Fruit fly (Drosophila melanogaster): ENCODE data around the gene CG42710.

Gene CG42710

DNA sequence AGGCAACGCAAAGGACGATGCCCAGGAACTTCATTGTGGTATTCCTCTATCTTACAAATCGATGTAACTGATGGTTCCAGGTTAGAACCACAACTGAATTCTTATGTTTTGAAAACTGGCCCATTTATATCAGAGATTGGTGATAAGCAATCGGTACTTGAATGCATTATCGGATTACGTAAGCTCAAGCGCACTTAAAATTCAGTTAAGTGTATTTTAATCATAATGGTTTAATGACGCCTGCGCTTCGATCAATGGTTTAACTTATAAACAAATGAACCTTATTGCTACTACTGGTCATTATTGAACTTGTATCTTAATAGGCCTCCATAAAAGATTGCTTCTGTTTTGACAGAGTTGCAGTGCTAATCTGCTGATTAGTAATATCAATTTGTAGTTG is 6.1 kb downstream of the CG42710 start, which contains the start of gene LManV:
TSS of gene LManV (minus strand) at position 101 of the 400 bp plus-strand sequence.
- TF ChIP-seq insv (optimal IDR thresholded peaks at IDR 0.05) = no peak
- no peak for TF ChIP-seq h (optimal IDR thresholded peaks at IDR 0.05)
- no peak for TF ChIP-seq psq (optimal IDR thresholded peaks at IDR 0.05)
- no peak for TF ChIP-seq Sin3A (optimal IDR thresholded peaks at IDR 0.05)
- no peak for TF ChIP-seq Myc (optimal IDR thresholded peaks at IDR 0.05)
- TF ChIP-seq ttk (optimal IDR thresholded peaks at IDR 0.05) = no peak

DNA sequence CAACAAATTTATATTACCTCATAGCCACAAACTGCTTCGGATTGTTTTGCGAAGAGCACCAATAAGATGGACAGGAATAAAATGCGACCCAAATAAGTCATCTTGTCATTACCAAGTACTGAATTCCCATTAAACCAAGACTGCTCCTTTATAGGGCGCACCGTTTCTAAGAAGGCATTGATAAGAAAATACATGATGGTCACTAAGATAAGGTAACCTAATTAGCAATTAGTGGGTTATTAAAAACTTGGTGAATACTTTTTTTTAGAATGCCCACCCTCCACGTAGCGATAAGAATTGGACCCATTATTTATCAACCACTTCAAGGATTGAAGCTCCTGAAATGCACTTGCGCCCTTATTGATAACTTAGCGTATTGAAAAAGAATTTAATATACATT is 10.1 kb downstream of the CG42710 start, which contains the start of gene LManIV:
TSS of gene LManIV (minus strand) at position 101 of the 400 bp plus-strand sequence.
- TF ChIP-seq h (optimal IDR thresholded peaks at IDR 0.05) (no peak), insv (optimal IDR thresholded peaks at IDR 0.05) (no peak), Sin3A (optimal IDR thresholded peaks at IDR 0.05) (no peak), Myc (optimal IDR thresholded peaks at IDR 0.05) (no peak)

- TF ChIP-seq Sin3A (optimal IDR thresholded peaks at IDR 0.05) = no peak
- TF ChIP-seq ttk (optimal IDR thresholded peaks at IDR 0.05) = no peak
- TF ChIP-seq insv (optimal IDR thresholded peaks at IDR 0.05) = no peak
- TF ChIP-seq h (optimal IDR thresholded peaks at IDR 0.05) = no peak
- no peak for TF ChIP-seq Myc (optimal IDR thresholded peaks at IDR 0.05)
- no peak for TF ChIP-seq psq (optimal IDR thresholded peaks at IDR 0.05)
These were observed 13.6 kb downstream of the CG42710 start, which contains the start of gene LManIII for dm6 chr2L:8768660-8769138. Gene LManIII, minus strand, starts transcription at chr2L:8768710.

- TF ChIP-seq h (optimal IDR thresholded peaks at IDR 0.05) (no peak), insv (optimal IDR thresholded peaks at IDR 0.05) (no peak), Sin3A (optimal IDR thresholded peaks at IDR 0.05) (no peak), psq (optimal IDR thresholded peaks at IDR 0.05) (no peak), Myc (optimal IDR thresholded peaks at IDR 0.05) (no peak), ttk (optimal IDR thresholded peaks at IDR 0.05) (no peak)
These were observed 19.5 kb downstream of the CG42710 start for dm6 chr2L:8762833-8763232.

DNA sequence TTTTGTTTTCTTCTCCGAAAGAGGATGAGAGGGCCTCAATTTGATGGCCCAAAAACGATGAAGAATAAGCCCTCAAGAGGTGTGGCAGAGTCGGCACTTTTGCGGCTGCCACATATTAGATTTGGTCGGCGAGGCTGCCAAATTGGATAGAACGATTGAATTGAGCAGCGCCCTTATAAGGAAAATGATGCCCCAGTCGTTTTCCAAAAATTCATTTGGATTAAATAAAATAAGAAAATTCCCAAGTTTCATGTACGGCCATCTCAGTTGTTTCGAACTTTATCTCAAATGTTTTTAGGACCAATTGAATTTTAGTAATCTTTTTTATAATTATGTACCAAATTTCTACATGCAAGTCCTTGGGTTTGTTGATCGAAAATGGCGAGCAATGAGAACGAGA is 30.3 kb downstream of the CG42710 start, which contains the start of the genes CG45307 and CG12438:
TSS of gene CG45307 (minus strand) at position 101 of the 400 bp plus-strand sequence.
TSS of gene CG12438 (plus strand) at position 264 of the 400 bp plus-strand sequence.
- TF ChIP-seq insv (optimal IDR thresholded peaks at IDR 0.05) (no peak), Myc (optimal IDR thresholded peaks at IDR 0.05) (no peak), Sin3A (optimal IDR thresholded peaks at IDR 0.05) (no peak), h (optimal IDR thresholded peaks at IDR 0.05) (no peak), psq (optimal IDR thresholded peaks at IDR 0.05) (no peak), ttk (optimal IDR thresholded peaks at IDR 0.05) (no peak)

dm6 chr2L:8747480-8747879 is 34.8 kb downstream of the CG42710 start:
- TF ChIP-seq ttk (optimal IDR thresholded peaks at IDR 0.05) (no peak), h (optimal IDR thresholded peaks at IDR 0.05) (no peak), insv (optimal IDR thresholded peaks at IDR 0.05) (no peak), Sin3A (optimal IDR thresholded peaks at IDR 0.05) (no peak), Myc (optimal IDR thresholded peaks at IDR 0.05) (no peak), psq (optimal IDR thresholded peaks at IDR 0.05) (no peak)

dm6 chr2L:8746350-8746759 is 35.9 kb downstream of the CG42710 start:
- TF ChIP-seq psq (optimal IDR thresholded peaks at IDR 0.05) (no peak), insv (optimal IDR thresholded peaks at IDR 0.05) (no peak), Sin3A (optimal IDR thresholded peaks at IDR 0.05) (no peak), Myc (optimal IDR thresholded peaks at IDR 0.05) (no peak), h (optimal IDR thresholded peaks at IDR 0.05) (no peak), ttk (optimal IDR thresholded peaks at IDR 0.05) (no peak)

dm6 chr2L:8743082-8743481 is 39.2 kb downstream of the CG42710 start:
- TF ChIP-seq Sin3A (optimal IDR thresholded peaks at IDR 0.05) = no peak
- no peak for TF ChIP-seq psq (optimal IDR thresholded peaks at IDR 0.05)
- TF ChIP-seq Myc (optimal IDR thresholded peaks at IDR 0.05) = no peak

- TF ChIP-seq Myc (optimal IDR thresholded peaks at IDR 0.05) (no peak), Sin3A (optimal IDR thresholded peaks at IDR 0.05) (no peak), h (optimal IDR thresholded peaks at IDR 0.05) (no peak), ttk (optimal IDR thresholded peaks at IDR 0.05) (no peak), psq (optimal IDR thresholded peaks at IDR 0.05) (no peak), insv (optimal IDR thresholded peaks at IDR 0.05) (no peak)
These were observed 41.5 kb downstream of the CG42710 start for dm6 chr2L:8740757-8741278.

DNA sequence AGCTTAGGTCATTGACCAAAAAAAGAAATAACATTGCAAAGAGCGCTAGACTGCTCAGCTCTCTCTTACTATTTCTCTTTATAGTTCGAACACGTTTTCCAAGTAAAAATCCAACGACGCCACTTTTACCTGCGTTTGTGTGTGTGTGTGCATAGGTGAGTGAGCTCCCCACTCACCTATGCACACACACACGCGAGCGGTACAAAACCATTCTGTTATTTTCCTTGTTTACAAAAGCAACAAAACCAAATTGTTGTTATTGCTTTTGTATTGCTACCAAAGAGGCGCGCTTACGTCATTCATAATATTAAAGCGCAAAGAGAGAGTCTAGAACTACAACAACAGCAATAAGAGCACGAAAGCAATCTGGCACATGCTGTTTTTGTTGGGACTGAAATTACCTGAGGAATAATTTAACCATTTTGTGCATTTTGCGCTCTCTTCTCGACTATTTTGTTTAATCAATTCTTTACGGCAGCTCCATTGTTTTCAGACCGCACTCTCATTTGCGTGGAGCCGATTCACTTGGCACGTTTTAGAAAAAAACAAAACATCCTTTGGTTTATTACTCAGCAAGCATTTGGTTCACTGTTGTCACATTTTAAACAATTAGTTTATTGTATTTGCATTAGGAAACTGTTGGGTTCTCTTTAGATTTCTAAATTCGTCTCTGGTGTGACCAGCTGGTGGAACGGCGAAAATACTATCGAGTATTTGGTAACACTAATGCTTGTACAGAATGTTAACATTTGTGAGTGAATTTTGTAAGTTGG is 42.1 kb downstream of the CG42710 start, which contains the start of gene raw:
TSS of gene raw (minus strand) at position 677 of the 773 bp plus-strand sequence.
- TF ChIP-seq psq (optimal IDR thresholded peaks at IDR 0.05) = no peak
- no peak for TF ChIP-seq insv (optimal IDR thresholded peaks at IDR 0.05)
- TF ChIP-seq h (optimal IDR thresholded peaks at IDR 0.05) = no peak
- TF ChIP-seq Myc (optimal IDR thresholded peaks at IDR 0.05) = no peak
- no peak for TF ChIP-seq Sin3A (optimal IDR thresholded peaks at IDR 0.05)
- TF ChIP-seq ttk (optimal IDR thresholded peaks at IDR 0.05) = no peak

DNA sequence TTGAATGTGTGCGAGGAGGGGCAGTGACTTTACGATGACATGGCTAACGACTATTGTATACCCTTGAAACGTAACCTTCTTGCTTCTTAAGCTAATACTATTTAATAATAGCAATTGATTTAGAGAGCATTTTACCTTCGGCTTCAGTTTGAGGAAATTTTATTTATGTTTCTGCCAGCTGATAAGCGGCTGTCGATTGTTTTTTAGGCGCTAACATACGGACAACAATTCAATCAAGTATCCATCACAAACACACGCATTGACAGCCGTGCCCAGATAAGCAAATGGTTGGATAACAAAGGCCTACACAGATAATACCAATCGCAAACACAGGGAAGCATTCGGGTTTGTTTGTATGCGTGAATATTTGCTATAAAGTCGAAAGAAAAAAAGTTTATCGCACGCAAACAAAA is 44.0 kb downstream of the CG42710 start:
- TF ChIP-seq insv (optimal IDR thresholded peaks at IDR 0.05) (no peak), ttk (optimal IDR thresholded peaks at IDR 0.05) (no peak), Sin3A (optimal IDR thresholded peaks at IDR 0.05) (no peak), h (optimal IDR thresholded peaks at IDR 0.05) (no peak), Myc (optimal IDR thresholded peaks at IDR 0.05) (no peak), psq (optimal IDR thresholded peaks at IDR 0.05) (no peak)

dm6 chr2L:8736383-8736782 is 45.9 kb downstream of the CG42710 start:
- TF ChIP-seq psq (optimal IDR thresholded peaks at IDR 0.05) = no peak
- TF ChIP-seq h (optimal IDR thresholded peaks at IDR 0.05) = no peak
- no peak for TF ChIP-seq Myc (optimal IDR thresholded peaks at IDR 0.05)
- no peak for TF ChIP-seq ttk (optimal IDR thresholded peaks at IDR 0.05)
- TF ChIP-seq Sin3A (optimal IDR thresholded peaks at IDR 0.05) = no peak
- no peak for TF ChIP-seq insv (optimal IDR thresholded peaks at IDR 0.05)

All from Kc167 (cell line).